Fruit fly (Drosophila melanogaster): Measurements from ENCODE around the gene Mal-B1.

- no peak for TF ChIP-seq CG8478 (optimal IDR thresholded peaks at IDR 0.05)
- no peak for TF ChIP-seq CTCF (optimal IDR thresholded peaks at IDR 0.05)
These were observed 10.1 kb upstream of the Mal-B1 start, which contains the start of gene Sfp33A4 for dm6 chr2L:11836943-11837342.
